Worm (Caenorhabditis elegans): ENCODE measurements around the gene F47B8.5.
A peak's percentile ranks its signal among the peaks of the same experiment; 100 is the strongest.

F47B8.5 gene

ce11 chrV:14324502-14325467 lies 2.9 kb downstream of the F47B8.5 start, which contains the start of the genes F47B8.4 and F47B8.18 (continued):
- TF ChIP-seq mxl-3 (GFP tag; optimal IDR thresholded peaks at IDR 0.05) (peak; percentile 13), nhr-28 (tag; optimal IDR thresholded peaks at IDR 0.05) (peak; percentile 76), F26F4.8 (GFP tag; conservative IDR thresholded peaks at IDR 0.05) (0 out of 2 replicates have a peak, but pooled peaks have one; percentile 3), spr-1 (tag; optimal IDR thresholded peaks at IDR 0.05) (no peak), mdl-1 (tag; optimal IDR thresholded peaks at IDR 0.05) (peak in 1 of 2 experiments; percentile 53), pha-4 (GFP tag; IDR thresholded peaks at IDR 0.05) (peak; percentile 90; the same call in 1 of the 2 replicates), pha-4 (tag; optimal IDR thresholded peaks at IDR 0.05) (no peak), madf-5 (GFP tag; IDR thresholded peaks at IDR 0.05) (no peak), dmd-9 (GFP tag; IDR thresholded peaks at IDR 0.05) (0 out of 2 replicates have a peak, but pooled peaks have one; percentile 33), daf-16 (GFP tag; optimal IDR thresholded peaks at IDR 0.05) (no peak), daf-16 (tag; optimal IDR thresholded peaks at IDR 0.05) (peak; percentile 99), nhr-41 (GFP tag; IDR thresholded peaks at IDR 0.05) (0 out of 2 replicates have a peak, but pooled peaks have one; percentile 6), jun-1 (tag; optimal IDR thresholded peaks at IDR 0.05) (no peak), tag-97 (GFP tag; IDR thresholded peaks at IDR 0.05) (no peak), hlh-30 (tag; optimal IDR thresholded peaks at IDR 0.05; ENCODE audit: insufficient read depth) (peak; percentile 45)

- TF ChIP-seq daf-8 (GFP tag; IDR thresholded peaks at IDR 0.05) (no peak), pqm-1 (tag; optimal IDR thresholded peaks at IDR 0.05) (no peak), nhr-28 (tag; optimal IDR thresholded peaks at IDR 0.05) (peak; percentile 50), lin-13 (GFP tag; optimal IDR thresholded peaks at IDR 0.05) (no peak), skn-1 (tag; optimal IDR thresholded peaks at IDR 0.05) (no peak), mdl-1 (tag; optimal IDR thresholded peaks at IDR 0.05) (peak in 1 of 2 experiments; percentile 70), hlh-30 (tag; optimal IDR thresholded peaks at IDR 0.05; ENCODE audit: insufficient read depth) (peak; percentile 75), nhr-6 (tag; optimal IDR thresholded peaks at IDR 0.05) (peak; percentile 42), rbr-2 (tag; optimal IDR thresholded peaks at IDR 0.05) (peak; percentile 19), aha-1 (tag) (no peak), fos-1 (tag; optimal IDR thresholded peaks at IDR 0.05) (no peak), dve-1 (tag; optimal IDR thresholded peaks at IDR 0.05; ENCODE audit: insufficient read depth) (peak; percentile 3), hlh-11 (tag; optimal IDR thresholded peaks at IDR 0.05) (peak; percentile 31), mxl-3 (GFP tag; optimal IDR thresholded peaks at IDR 0.05) (peak; percentile 12), hmg-1.1 (GFP tag; IDR thresholded peaks at IDR 0.05) (peak; percentile 48), mep-1 (tag; optimal IDR thresholded peaks at IDR 0.05) (peak; percentile 59), daf-16 (GFP tag; optimal IDR thresholded peaks at IDR 0.05) (no peak), daf-16 (tag; optimal IDR thresholded peaks at IDR 0.05) (peak; percentile 9), nhr-41 (GFP tag; IDR thresholded peaks at IDR 0.05) (no peak), mdt-29 (GFP tag; IDR thresholded peaks at IDR 0.05) (no peak), lsy-2 (tag; optimal IDR thresholded peaks at IDR 0.05) (peak in 1 of 2 experiments; percentile 49)
These were observed 4.9 kb downstream of the F47B8.5 start, which contains the start of gene F47B8.3 for ce11 chrV:14322743-14323142. Gene F47B8.3, minus strand, starts transcription at chrV:14323003.

- TF ChIP-seq T20F7.1 (GFP tag; optimal IDR thresholded peaks at IDR 0.05) = no peak
- TF ChIP-seq unc-39 (tag; optimal IDR thresholded peaks at IDR 0.05) = no peak
- TF ChIP-seq R02D3.7 (tag; optimal IDR thresholded peaks at IDR 0.05) = no peak
- no peak for TF ChIP-seq mdl-1 (tag; optimal IDR thresholded peaks at IDR 0.05)
- TF ChIP-seq ceh-20 (GFP tag; IDR thresholded peaks at IDR 0.05) = no peak
- peak; percentile 33; the same call in 1 of the 2 replicates for TF ChIP-seq pha-4 (GFP tag; IDR thresholded peaks at IDR 0.05)
- TF ChIP-seq pha-4 (tag; optimal IDR thresholded peaks at IDR 0.05) = no peak
- no peak for TF ChIP-seq fkh-10 (GFP tag; optimal IDR thresholded peaks at IDR 0.05)
- no peak for TF ChIP-seq Y48G9A.11 (GFP tag; IDR thresholded peaks at IDR 0.05)
- TF ChIP-seq madf-5 (GFP tag; IDR thresholded peaks at IDR 0.05) = no peak
- no peak for TF ChIP-seq mxl-2 (GFP tag; conservative IDR thresholded peaks at IDR 0.05)
- no peak for TF ChIP-seq zfp-2 (tag; optimal IDR thresholded peaks at IDR 0.05)
- no peak for TF ChIP-seq nhr-6 (tag; optimal IDR thresholded peaks at IDR 0.05)
- TF ChIP-seq lin-13 (GFP tag; optimal IDR thresholded peaks at IDR 0.05) = no peak
- no peak for TF ChIP-seq rbr-2 (tag; optimal IDR thresholded peaks at IDR 0.05)
- TF ChIP-seq hif-1 (tag; optimal IDR thresholded peaks at IDR 0.05) = no peak
- TF ChIP-seq ZK337.2 (GFP tag; IDR thresholded peaks at IDR 0.05) = no peak
- no peak for TF ChIP-seq ZK546.5 (tag; optimal IDR thresholded peaks at IDR 0.05)
- no peak for TF ChIP-seq daf-12 (tag; optimal IDR thresholded peaks at IDR 0.05)
- TF ChIP-seq mxl-3 (GFP tag; optimal IDR thresholded peaks at IDR 0.05) = no peak
- no peak for TF ChIP-seq dve-1 (tag; optimal IDR thresholded peaks at IDR 0.05; ENCODE audit: insufficient read depth)
- no peak for TF ChIP-seq arid-1 (GFP tag; conservative IDR thresholded peaks at IDR 0.05)
- no peak for TF ChIP-seq ceh-44 (GFP tag; IDR thresholded peaks at IDR 0.05)
- TF ChIP-seq dmd-9 (GFP tag; IDR thresholded peaks at IDR 0.05) = peak; percentile 24; the same call in 1 of the 2 replicates
These were observed 6.9 kb downstream of the F47B8.5 start for ce11 chrV:14320730-14321319.

All from whole organism, L4 larva.